Worm (Caenorhabditis elegans) whole organism, L2 larva: Measurements from ENCODE around the gene ttbk-2.1.
"Not testable (repeated sequence)": the region's sequence is repeated elsewhere in the genome, so short reads cannot be mapped to it uniquely, and the experiment has no call there.

Experiments
- F13H6.1 ChIP-seq: sonication (generic microtip); optimal IDR thresholded peaks from 2 replicates; lab custom pipeline; 2016; ENCODE audit warnings: missing genetic modification characterization, missing compliant biosample characterization
- alr-1 ChIP-seq: fragments of 150-350 bp; optimal IDR thresholded peaks from 2 replicates; lab custom pipeline; 2014; ENCODE audit warnings: missing biosample characterization, missing genetic modification characterization
- ceh-82 ChIP-seq: fragments of 150-350 bp; optimal IDR thresholded peaks from 2 replicates; lab custom pipeline; 2014; ENCODE audit warnings: missing biosample characterization, missing genetic modification characterization
- unc-62 ChIP-seq: fragments of 150-350 bp; optimal IDR thresholded peaks from 2 replicates; lab custom pipeline; 2014; ENCODE audit warnings: missing biosample characterization, missing genetic modification reagents, missing genetic modification characterization
- ztf-4 ChIP-seq: fragments of 150-350 bp; optimal IDR thresholded peaks from 2 replicates; lab custom pipeline; 2014; ENCODE audit warnings: missing biosample characterization, missing genetic modification characterization

ce11 chrIV:5256731-5257130, 1.8 kb upstream of the ttbk-2.1 start, which contains the start of gene F36H12.9:
- TF ChIP-seq unc-62 (GFP tag; lab: Kevin White, UChicago); ztf-4 (tag; lab: Kevin White, UChicago); F13H6.1 (tag; lab: Kevin White, UChicago); alr-1 (tag; lab: Kevin White, UChicago); ceh-82 (tag; lab: Kevin White, UChicago): not testable (repeated sequence)
